Fruit fly (Drosophila melanogaster): ENCODE measurements around the gene SA2.

SA2 gene

DNA sequence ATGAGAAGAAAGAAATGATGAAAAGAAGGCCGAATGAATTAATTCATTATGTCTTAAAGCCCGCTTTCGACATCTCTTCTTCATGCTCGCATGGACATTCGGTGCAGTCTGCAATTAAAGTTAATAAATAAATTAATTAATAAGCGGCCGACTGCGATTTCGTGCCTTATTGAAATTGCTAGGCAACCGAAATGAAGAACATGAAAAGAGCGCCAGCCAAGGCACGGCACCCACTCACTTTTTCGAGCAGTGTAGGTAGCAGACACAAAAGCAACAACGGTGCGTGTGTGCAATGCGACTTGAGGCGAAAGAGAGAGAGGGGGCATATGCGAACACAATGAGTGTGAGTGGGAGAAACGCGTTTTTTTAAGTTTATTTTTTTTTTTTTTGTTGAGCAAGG, 26.8 kb upstream of the SA2 start (continued):
- TF ChIP-seq fd96Cb (tag; optimal IDR thresholded peaks at IDR 0.05) (peak; percentile 35), zfh1 (GFP tag; IDR thresholded peaks at IDR 0.05) (peak; percentile 49; the same call in 1 of the 3 replicates), CG10209 (GFP tag; optimal IDR thresholded peaks at IDR 0.05) (peak; percentile 3), ewg (GFP tag; optimal IDR thresholded peaks at IDR 0.05) (peak; percentile 39), CG11093 (GFP tag; IDR thresholded peaks at IDR 0.05) (no peak), Hmx (GFP tag; optimal IDR thresholded peaks at IDR 0.05) (no peak), CG5953 (GFP tag; IDR thresholded peaks at IDR 0.05) (0 out of 2 replicates have a peak, but pooled peaks have one; percentile 13), CG17359 (tag; optimal IDR thresholded peaks at IDR 0.05) (peak; percentile 44), dpn (GFP tag; optimal IDR thresholded peaks at IDR 0.05) (peak in 1 of 2 experiments; percentile 25), gem (tag; optimal IDR thresholded peaks at IDR 0.05) (peak; percentile 59), sr (GFP tag; IDR thresholded peaks at IDR 0.05) (peak; percentile 76), CG18599 (GFP tag; optimal IDR thresholded peaks at IDR 0.05) (peak; percentile 11), Gug (GFP tag; IDR thresholded peaks at IDR 0.05) (peak; percentile 19; the same call in 1 of the 4 replicates), CG6272 (GFP tag; IDR thresholded peaks at IDR 0.05) (no peak), phol (tag; optimal IDR thresholded peaks at IDR 0.05) (peak; percentile 38), CG32772 (GFP tag; IDR thresholded peaks at IDR 0.05) (peak; percentile 59), Optix (GFP tag; IDR thresholded peaks at IDR 0.05) (0 out of 3 replicates have a peak, but pooled peaks have one; percentile 46), CG17328 (GFP tag; IDR thresholded peaks at IDR 0.05) (peak; percentile 21; the same call in 1 of the 2 replicates), sqz (GFP tag; optimal IDR thresholded peaks at IDR 0.05) (peak; percentile 35), CG10321 (GFP tag; IDR thresholded peaks at IDR 0.05) (no peak), ara (GFP tag; IDR thresholded peaks at IDR 0.05) (0 out of 2 replicates have a peak, but pooled peaks have one; percentile 19), unpg (GFP tag; optimal IDR thresholded peaks at IDR 0.05) (peak; percentile 38), CG10267 (tag; optimal IDR thresholded peaks at IDR 0.05) (peak; percentile 18), bsh (GFP tag; optimal IDR thresholded peaks at IDR 0.05) (peak in 1 of 2 experiments; percentile 50), Blimp-1 (GFP tag; optimal IDR thresholded peaks at IDR 0.05) (peak; percentile 38), CG12155 (GFP tag; optimal IDR thresholded peaks at IDR 0.05) (peak; percentile 0), nmo (GFP tag; optimal IDR thresholded peaks at IDR 0.05) (peak; percentile 45), Drgx (GFP tag; IDR thresholded peaks at IDR 0.05) (peak; percentile 57; the same call in 1 of the 2 replicates), fd3F (GFP tag; optimal IDR thresholded peaks at IDR 0.05) (no peak), sob (GFP tag; IDR thresholded peaks at IDR 0.05) (peak; percentile 34; the same call in 1 of the 2 replicates), CG1529 (GFP tag; optimal IDR thresholded peaks at IDR 0.05) (peak; percentile 5), jing (GFP tag; optimal IDR thresholded peaks at IDR 0.05) (peak; percentile 32), Ets65A (GFP tag) (peak; percentile 25), dm (GFP tag; optimal IDR thresholded peaks at IDR 0.05) (no peak), tgo (GFP tag; IDR thresholded peaks at IDR 0.05) (no peak), CG12391 (tag; optimal IDR thresholded peaks at IDR 0.05) (peak; percentile 40), CG1603 (tag; optimal IDR thresholded peaks at IDR 0.05) (no peak), CG11504 (tag; optimal IDR thresholded peaks at IDR 0.05) (peak; percentile 42), p53 (GFP tag; optimal IDR thresholded peaks at IDR 0.05) (no peak), CG7987 (GFP tag; optimal IDR thresholded peaks at IDR 0.05) (no peak), tio (GFP tag; optimal IDR thresholded peaks at IDR 0.05) (peak; percentile 41), ato (GFP tag; IDR thresholded peaks at IDR 0.05; ENCODE audit: partially characterized antibody) (no peak), CkIIα-i1 (GFP tag; IDR thresholded peaks at IDR 0.05) (peak; percentile 29; the same call in 1 of the 2 replicates), CG4360 (GFP tag; IDR thresholded peaks at IDR 0.05) (0 out of 2 replicates have a peak, but pooled peaks have one; percentile 29), shn (GFP tag; optimal IDR thresholded peaks at IDR 0.05) (peak; percentile 3), CG31224 (GFP tag; IDR thresholded peaks at IDR 0.05) (0 out of 2 replicates have a peak, but pooled peaks have one; percentile 8), lab (GFP tag; optimal IDR thresholded peaks at IDR 0.05) (no peak), grau (tag; optimal IDR thresholded peaks at IDR 0.05) (peak; percentile 4), CG4820 (GFP tag; optimal IDR thresholded peaks at IDR 0.05) (peak; percentile 31)
